Worm (Caenorhabditis elegans): ENCODE measurements around the gene sre-28.
A peak's percentile ranks its signal among the peaks of the same experiment; 100 is the strongest.

sre-28 gene

DNA sequence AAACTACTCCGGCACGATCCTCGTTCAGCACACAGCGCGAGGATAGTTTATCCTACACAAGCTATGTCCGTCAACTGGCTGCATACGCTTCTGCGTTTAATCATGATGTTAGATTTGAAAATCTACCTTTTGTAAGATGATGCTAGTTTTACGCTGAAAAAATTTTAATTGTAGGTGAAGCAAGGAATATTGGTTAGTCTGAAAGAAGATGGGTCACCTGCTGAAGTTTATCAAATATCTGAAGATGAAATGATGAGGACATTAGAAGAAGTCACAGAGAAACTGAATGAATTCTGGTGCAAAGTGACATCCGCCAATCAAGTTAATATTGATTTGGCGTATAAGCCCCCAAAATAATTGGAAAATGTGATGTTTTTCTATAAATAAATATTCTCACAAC lies 39.3 kb downstream of the sre-28 start (continued):
- TF ChIP-seq ceh-20 (GFP tag; IDR thresholded peaks at IDR 0.05) (no peak), Y75B8A.6 (GFP tag; IDR thresholded peaks at IDR 0.05) (no peak), hlh-30 (tag; optimal IDR thresholded peaks at IDR 0.05; ENCODE audit: insufficient read depth) (no peak), F49E8.2 (tag; optimal IDR thresholded peaks at IDR 0.05; ENCODE audit: borderline replicate concordance) (no peak), nhr-48 (tag; optimal IDR thresholded peaks at IDR 0.05) (no peak), ceh-28 (tag; optimal IDR thresholded peaks at IDR 0.05) (no peak), tra-1 (GFP tag; IDR thresholded peaks at IDR 0.05) (0 out of 2 replicates have a peak, but pooled peaks have one; percentile 57), zip-2 (tag; optimal IDR thresholded peaks at IDR 0.05) (no peak), snpc-1.2 (GFP tag; IDR thresholded peaks at IDR 0.05) (0 out of 2 replicates have a peak, but pooled peaks have one; percentile 18), daf-16 (GFP tag; optimal IDR thresholded peaks at IDR 0.05) (no peak), daf-16 (tag; optimal IDR thresholded peaks at IDR 0.05) (no peak), ztf-7 (tag; optimal IDR thresholded peaks at IDR 0.05) (no peak), lsy-2 (tag; optimal IDR thresholded peaks at IDR 0.05) (peak in 1 of 2 experiments; percentile 19), sdz-12 (GFP tag; optimal IDR thresholded peaks at IDR 0.05) (no peak), lir-3 (tag; optimal IDR thresholded peaks at IDR 0.05) (no peak), zfp-2 (tag; optimal IDR thresholded peaks at IDR 0.05) (no peak), mxl-3 (GFP tag; optimal IDR thresholded peaks at IDR 0.05) (no peak), lin-38 (GFP tag; IDR thresholded peaks at IDR 0.05) (0 out of 2 replicates have a peak, but pooled peaks have one; percentile 34), F44E2.7 (GFP tag; IDR thresholded peaks at IDR 0.05) (no peak), madf-9 (GFP tag; conservative IDR thresholded peaks at IDR 0.05) (no peak), nhr-77 (tag; optimal IDR thresholded peaks at IDR 0.05) (no peak), vab-7 (GFP tag; IDR thresholded peaks at IDR 0.05) (no peak), lin-13 (GFP tag; optimal IDR thresholded peaks at IDR 0.05) (no peak), hlh-11 (tag; optimal IDR thresholded peaks at IDR 0.05) (peak; percentile 22), php-3 (GFP tag; IDR thresholded peaks at IDR 0.05) (no peak), nhr-10 (tag; optimal IDR thresholded peaks at IDR 0.05) (no peak), madf-5 (GFP tag; IDR thresholded peaks at IDR 0.05) (no peak), zfp-3 (GFP tag; conservative IDR thresholded peaks at IDR 0.05) (peak; percentile 77), ZK337.2 (GFP tag; IDR thresholded peaks at IDR 0.05) (no peak), lin-1 (GFP tag; IDR thresholded peaks at IDR 0.05) (0 out of 2 replicates have a peak, but pooled peaks have one; percentile 25), R02D3.7 (tag; optimal IDR thresholded peaks at IDR 0.05) (no peak), fkh-10 (GFP tag; optimal IDR thresholded peaks at IDR 0.05) (no peak), unc-62 (GFP tag; optimal IDR thresholded peaks at IDR 0.05 in 1 of 2) (no peak), unc-62 (tag; optimal IDR thresholded peaks at IDR 0.05) (no peak), nhr-6 (tag; optimal IDR thresholded peaks at IDR 0.05) (no peak), ama-1 (optimal IDR thresholded peaks at IDR 0.05) (no peak), T20F7.1 (GFP tag; optimal IDR thresholded peaks at IDR 0.05) (peak; percentile 69), attf-4 (tag; optimal IDR thresholded peaks at IDR 0.05) (no peak), egl-27 (tag; optimal IDR thresholded peaks at IDR 0.05) (no peak), aha-1 (tag) (peak; percentile 40), egl-43 (GFP tag; IDR thresholded peaks at IDR 0.05) (0 out of 2 replicates have a peak, but pooled peaks have one; percentile 20), Y5F2A.4 (GFP tag; optimal IDR thresholded peaks at IDR 0.05) (no peak), arid-1 (GFP tag; conservative IDR thresholded peaks at IDR 0.05) (0 out of 2 replicates have a peak, but pooled peaks have one; percentile 26), lim-7 (GFP tag; IDR thresholded peaks at IDR 0.05) (no peak), ceh-32 (tag; optimal IDR thresholded peaks at IDR 0.05; ENCODE audit: poor library complexity) (no peak), Y105C5A.15 (GFP tag; IDR thresholded peaks at IDR 0.05) (no peak), fos-1 (tag; optimal IDR thresholded peaks at IDR 0.05) (no peak), hmg-1.1 (GFP tag; IDR thresholded peaks at IDR 0.05) (0 out of 2 replicates have a peak, but pooled peaks have one; percentile 24), mdl-1 (tag; optimal IDR thresholded peaks at IDR 0.05) (no peak), ceh-44 (GFP tag; IDR thresholded peaks at IDR 0.05) (no peak), lin-39 (tag; optimal IDR thresholded peaks at IDR 0.05) (no peak), gei-8 (GFP tag; optimal IDR thresholded peaks at IDR 0.05) (no peak)

Measured in whole organism, L4 larva.